Worm (Caenorhabditis elegans) whole organism, young adult: ENCODE data around the gene srg-61.

Source experiments
- F49E8.2 ChIP-seq: sonication (generic microtip); optimal IDR thresholded peaks from 3 replicates; lab custom pipeline; 2017; ENCODE audit warnings: missing genetic modification characterization, mild to moderate bottlenecking, missing compliant biosample characterization, antibody characterized with exemption, moderate library complexity; ENCODE audit not compliant: insufficient read depth
- Y53F4B.3 ChIP-seq: fragments of 200-800 bp; sonication (Bioruptor generic); IDR thresholded peaks from 2 replicates; pipeline ENCODE4 v1.3.6; 2022; ENCODE audit warnings: missing genetic modification reagents, missing genetic modification characterization, missing compliant biosample characterization
- akir-1 ChIP-seq: fragments of 200-800 bp; sonication (Bioruptor generic); optimal IDR thresholded peaks from 2 replicates; lab custom pipeline; 2018; ENCODE audit warnings: mild to moderate bottlenecking, missing genetic modification characterization, moderate library complexity, missing compliant biosample characterization
- lsy-27 ChIP-seq: sonication (generic microtip); optimal IDR thresholded peaks from 2 replicates; lab custom pipeline; 2017; ENCODE audit warnings: missing genetic modification characterization, mild to moderate bottlenecking, missing compliant biosample characterization, antibody characterized with exemption, missing genotype, borderline replicate concordance; ENCODE audit not compliant: insufficient read depth
- snpc-3.4 ChIP-seq: sonication (generic microtip); optimal IDR thresholded peaks from 2 replicates; lab custom pipeline; 2017; ENCODE audit warnings: missing genetic modification characterization, mild to moderate bottlenecking, missing compliant biosample characterization, antibody characterized with exemption, moderate library complexity, missing genotype, missing genetic modification reagents
- unc-130 ChIP-seq: sonication (generic microtip); optimal IDR thresholded peaks from 2 replicates; lab custom pipeline; 2016; ENCODE audit warnings: missing genetic modification reagents, missing genetic modification characterization, missing compliant biosample characterization
- unc-62 ChIP-seq: fragments of 150-350 bp; optimal IDR thresholded peaks from 2 replicates; lab custom pipeline; 2014; ENCODE audit warnings: missing biosample characterization, missing genetic modification reagents, missing genetic modification characterization
- ztf-18 ChIP-seq: sonication (generic microtip); optimal IDR thresholded peaks from 2 replicates; lab custom pipeline; 2016; ENCODE audit warnings: missing genotype, mild to moderate bottlenecking, missing genetic modification characterization, missing compliant biosample characterization
- ztf-26 ChIP-seq: sonication (generic microtip); optimal IDR thresholded peaks from 2 replicates; lab custom pipeline; 2017; ENCODE audit warnings: missing genetic modification characterization, missing compliant biosample characterization

DNA sequence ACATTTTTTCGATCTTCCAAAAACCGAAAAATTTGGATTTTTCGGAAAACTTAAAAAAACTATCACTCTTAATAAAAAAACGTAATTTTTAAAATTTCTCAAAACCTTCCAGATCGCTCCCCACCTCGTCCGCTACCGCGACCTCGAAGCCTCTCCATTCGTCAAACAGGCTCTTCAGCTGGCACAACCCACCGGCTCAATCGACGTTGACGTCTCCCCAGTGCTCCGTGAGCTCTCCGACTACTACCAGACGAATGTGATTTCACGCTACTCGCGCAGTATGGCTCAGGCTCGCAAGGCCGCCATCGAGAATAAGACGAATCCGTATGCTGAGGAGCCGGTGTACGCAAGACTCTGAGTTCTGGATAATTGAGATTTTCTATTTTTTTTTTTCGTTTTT lies 33.7 kb downstream of the srg-61 start:
- no peak for TF ChIP-seq ztf-26 (tag; lab: Kevin White, UChicago)
- TF ChIP-seq ztf-18 (tag; lab: Kevin White, UChicago) = no peak
- TF ChIP-seq unc-62 = no peak
- TF ChIP-seq Y53F4B.3 (GFP tag; lab: Robert Waterston, UW) = no peak
- no peak for TF ChIP-seq unc-130
- TF ChIP-seq F49E8.2 (tag; lab: Kevin White, UChicago) = no peak
- TF ChIP-seq akir-1 (GFP tag; lab: Kevin White, UChicago) = no peak
- no peak for TF ChIP-seq lsy-27 (tag; lab: Kevin White, UChicago)
- no peak for TF ChIP-seq snpc-3.4
